Worm (Caenorhabditis elegans): ENCODE data around the gene C12D8.9.

- TF ChIP-seq him-1 (tag; optimal IDR thresholded peaks at IDR 0.05) (no peak), dao-5 (tag; optimal IDR thresholded peaks at IDR 0.05) (no peak)
Measured at ce11 chrV:10237959-10238444, 5.0 kb downstream of the C12D8.9 start.

All from whole organism, L4/young adult.